Fruit fly (Drosophila melanogaster): ENCODE data around the gene Prx1.

The Prx1 gene

DNA sequence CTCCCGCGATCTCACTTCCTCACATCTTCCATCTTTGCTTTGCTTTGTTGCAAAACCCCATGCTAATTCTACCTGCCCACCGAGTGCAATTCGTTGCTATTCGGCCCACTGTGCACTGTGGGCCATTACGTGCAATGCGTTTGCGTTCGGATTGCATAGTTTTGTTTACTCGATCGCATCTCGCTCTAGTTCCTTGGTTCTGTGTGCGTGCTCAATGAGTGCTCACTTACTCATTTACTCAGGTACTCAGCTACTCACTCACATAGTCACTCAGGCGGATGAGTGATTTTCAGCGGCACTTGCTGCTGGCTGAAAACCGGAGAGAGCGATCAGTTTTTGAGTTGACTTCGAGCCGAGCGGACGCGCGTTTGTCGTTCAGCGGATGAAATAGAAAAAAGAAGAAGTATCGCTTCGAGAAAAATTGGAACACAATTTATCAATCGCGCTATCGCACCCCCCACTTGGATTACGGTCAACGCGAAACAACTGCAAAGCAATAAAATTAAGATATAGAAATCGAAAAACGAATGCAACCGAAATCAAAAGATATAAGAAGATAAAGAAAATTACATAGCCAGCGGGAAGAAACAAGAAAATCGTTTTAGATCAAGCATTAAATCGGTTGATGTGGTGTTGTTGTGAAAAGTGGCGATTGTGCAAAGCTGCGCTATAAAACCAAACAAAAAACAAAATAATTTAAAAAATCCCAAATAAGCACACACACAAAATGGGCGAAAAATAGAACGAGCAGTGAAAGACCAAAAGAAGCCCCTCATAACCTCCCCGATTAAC is 27.8 kb downstream of the Prx1 start, which contains the start of gene Tollo (continued):
- TF ChIP-seq CG10631 (GFP tag; optimal IDR thresholded peaks at IDR 0.05): peak; percentile 26
- TF ChIP-seq CG4318 (GFP tag; optimal IDR thresholded peaks at IDR 0.05): peak; percentile 10
- TF ChIP-seq CG6792 (GFP tag; optimal IDR thresholded peaks at IDR 0.05): no peak
- TF ChIP-seq vri (GFP tag; optimal IDR thresholded peaks at IDR 0.05): peak; percentile 9
- TF ChIP-seq Blimp-1 (GFP tag; optimal IDR thresholded peaks at IDR 0.05): no peak
- TF ChIP-seq esn (GFP tag; optimal IDR thresholded peaks at IDR 0.05): peak; percentile 4
- peak; percentile 7 for TF ChIP-seq Sox15 (GFP tag; optimal IDR thresholded peaks at IDR 0.05)
- no peak for TF ChIP-seq dac (GFP tag; optimal IDR thresholded peaks at IDR 0.05)
- no peak for TF ChIP-seq Ets21C (GFP tag; optimal IDR thresholded peaks at IDR 0.05)
- peak; percentile 78 for TF ChIP-seq Eip78C (GFP tag)
- no peak for TF ChIP-seq Gug (GFP tag; IDR thresholded peaks at IDR 0.05)
- peak; percentile 76 for TF ChIP-seq svp (GFP tag)
- TF ChIP-seq lz (GFP tag; optimal IDR thresholded peaks at IDR 0.05): peak; percentile 42
- TF ChIP-seq CG9139 (GFP tag; optimal IDR thresholded peaks at IDR 0.05): peak; percentile 19
- TF ChIP-seq CG8632 (GFP tag; optimal IDR thresholded peaks at IDR 0.05): peak; percentile 4
- peak; percentile 3 for TF ChIP-seq cyc (GFP tag; optimal IDR thresholded peaks at IDR 0.05)
- peak; percentile 45 for TF ChIP-seq CG32006 (GFP tag; optimal IDR thresholded peaks at IDR 0.05)
- peak; percentile 2 for TF ChIP-seq acj6 (GFP tag; optimal IDR thresholded peaks at IDR 0.05)
- peak; percentile 19 for TF ChIP-seq dsx (GFP tag; optimal IDR thresholded peaks at IDR 0.05; ENCODE audit: poor library complexity, severe bottlenecking)
- TF ChIP-seq CG7368 (GFP tag; optimal IDR thresholded peaks at IDR 0.05): peak; percentile 11

DNA sequence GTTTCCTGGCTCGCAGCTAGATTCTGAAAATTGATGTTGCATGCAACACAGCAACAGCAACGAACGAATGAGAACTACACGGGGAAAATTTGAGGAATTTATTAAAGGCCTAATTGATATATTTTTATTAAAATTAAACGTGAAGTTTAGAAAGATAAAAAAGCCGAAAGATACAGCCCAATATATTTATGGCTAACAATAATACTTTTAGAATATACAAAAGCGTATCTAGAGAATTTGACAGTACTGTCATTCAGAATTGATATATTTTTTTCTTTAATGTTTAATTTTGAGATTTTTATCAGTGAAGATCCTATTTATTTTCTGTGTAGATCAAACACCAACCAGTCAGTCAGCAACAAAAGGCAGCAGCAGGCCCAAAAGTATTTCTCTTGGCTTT is 33.1 kb downstream of the Prx1 start:
- TF ChIP-seq CG3032 (tag; optimal IDR thresholded peaks at IDR 0.05) (peak; percentile 80), CG8319 (GFP tag; optimal IDR thresholded peaks at IDR 0.05) (no peak), CG6808 (GFP tag; optimal IDR thresholded peaks at IDR 0.05) (peak; percentile 72), CG16779 (tag; optimal IDR thresholded peaks at IDR 0.05) (peak; percentile 22), Lpt (GFP tag; optimal IDR thresholded peaks at IDR 0.05) (peak; percentile 70), esn (GFP tag; optimal IDR thresholded peaks at IDR 0.05) (peak; percentile 12), Hr39 (GFP tag; optimal IDR thresholded peaks at IDR 0.05) (no peak), CG6276 (GFP tag; optimal IDR thresholded peaks at IDR 0.05) (peak; percentile 32), CG34406 (GFP tag; optimal IDR thresholded peaks at IDR 0.05) (peak; percentile 6), Met (GFP tag; optimal IDR thresholded peaks at IDR 0.05) (no peak), salr (GFP tag; optimal IDR thresholded peaks at IDR 0.05) (peak in 1 of 2 experiments; percentile 84), CG6792 (GFP tag; optimal IDR thresholded peaks at IDR 0.05) (peak; percentile 41), CG8632 (GFP tag; optimal IDR thresholded peaks at IDR 0.05) (peak; percentile 18), dac (GFP tag; optimal IDR thresholded peaks at IDR 0.05) (no peak), CG15336 (GFP tag; IDR thresholded peaks at IDR 0.05) (peak; percentile 76), CG4318 (GFP tag; optimal IDR thresholded peaks at IDR 0.05) (peak; percentile 56), fd85E (GFP tag; optimal IDR thresholded peaks at IDR 0.05) (no peak), pdm3 (GFP tag; optimal IDR thresholded peaks at IDR 0.05) (peak; percentile 53), OdsH (GFP tag; optimal IDR thresholded peaks at IDR 0.05) (peak; percentile 61), ss (GFP tag; optimal IDR thresholded peaks at IDR 0.05) (peak; percentile 47 to 71), CG7368 (GFP tag; optimal IDR thresholded peaks at IDR 0.05) (peak; percentile 14), CG10669 (GFP tag; optimal IDR thresholded peaks at IDR 0.05) (peak; percentile 52), lz (GFP tag; optimal IDR thresholded peaks at IDR 0.05) (no peak), dsx (GFP tag; optimal IDR thresholded peaks at IDR 0.05; ENCODE audit: poor library complexity, severe bottlenecking) (peak; percentile 58), fkh (GFP tag; optimal IDR thresholded peaks at IDR 0.05) (no peak), CG11902 (GFP tag; optimal IDR thresholded peaks at IDR 0.05) (no peak), CG1621 (tag; optimal IDR thresholded peaks at IDR 0.05) (no peak), Hr38 (GFP tag; optimal IDR thresholded peaks at IDR 0.05) (no peak), CG6854 (GFP tag; optimal IDR thresholded peaks at IDR 0.05) (no peak), CG32006 (GFP tag; optimal IDR thresholded peaks at IDR 0.05) (peak; percentile 82), achi (GFP tag; optimal IDR thresholded peaks at IDR 0.05) (peak; percentile 74), CG6163 (GFP tag; IDR thresholded peaks at IDR 0.05) (peak; percentile 60; the same call in 2 of the 3 replicates), CG11294 (GFP tag; IDR thresholded peaks at IDR 0.05) (0 out of 2 replicates have a peak, but pooled peaks have one; percentile 32), Ets96B (tag; optimal IDR thresholded peaks at IDR 0.05) (peak; percentile 69), topi (GFP tag; optimal IDR thresholded peaks at IDR 0.05) (no peak), eg (GFP tag; IDR thresholded peaks at IDR 0.05) (peak; percentile 71; the same call in 2 of the 3 replicates), fd59A (GFP tag; optimal IDR thresholded peaks at IDR 0.05) (peak; percentile 38)

All from whole organism, prepupa.